Fruit fly (Drosophila melanogaster) whole organism, embryonic: ENCODE measurements around the gene CG18810.

Experiments used
- Asciz ChIP-seq: fragments of 200-800 bp; sonication (Bioruptor generic); optimal IDR thresholded peaks from 2 replicates; lab custom pipeline; 2017; ENCODE audit warnings: missing biosample characterization, mild to moderate bottlenecking, missing genetic modification characterization, missing genetic modification reagents
- Atf-2 ChIP-seq: fragments of 200-800 bp; sonication (Bioruptor generic); optimal IDR thresholded peaks from 2 replicates; lab custom pipeline; 2016; ENCODE audit warnings: missing biosample characterization, missing genetic modification characterization
- Atf6 ChIP-seq: fragments of 200-800 bp; sonication (Bioruptor generic); IDR thresholded peaks from 2 replicates; pipeline ENCODE4 v1.3.6; 2022; ENCODE audit warnings: missing biosample characterization, missing genetic modification characterization
- CG10267 ChIP-seq: fragments of 200-800 bp; sonication (Bioruptor generic); optimal IDR thresholded peaks from 2 replicates; lab custom pipeline; 2018; ENCODE audit warnings: missing biosample characterization, mild to moderate bottlenecking, missing genetic modification characterization, moderate library complexity
- CG10959 ChIP-seq: fragments of 200-800 bp; sonication (Bioruptor generic); IDR thresholded peaks from 2 replicates; pipeline ENCODE4 v1.3.6; 2022; ENCODE audit warnings: missing biosample characterization, missing genetic modification characterization
- CG11247 ChIP-seq: fragments of 200-800 bp; sonication (Bioruptor generic); IDR thresholded peaks from 2 replicates; pipeline ENCODE4 v1.3.6; 2022; ENCODE audit warnings: missing biosample characterization, missing genetic modification characterization
- CG11695 ChIP-seq: fragments of 200-800 bp; sonication (Bioruptor generic); IDR thresholded peaks from 3 replicates; pipeline ENCODE4 v1.3.6; 2022; ENCODE audit warnings: missing biosample characterization, missing genetic modification characterization
- CG12104 ChIP-seq: fragments of 200-800 bp; sonication (Bioruptor generic); optimal IDR thresholded peaks from 3 replicates; lab custom pipeline; 2016; ENCODE audit warnings: missing biosample characterization, missing genetic modification characterization
- CG12219 ChIP-seq: fragments of 200-800 bp; sonication (Bioruptor generic); optimal IDR thresholded peaks from 3 replicates; lab custom pipeline; 2018; ENCODE audit warnings: missing biosample characterization, mild to moderate bottlenecking, missing genetic modification characterization
- CG13123 ChIP-seq: fragments of 200-800 bp; sonication (Bioruptor generic); optimal IDR thresholded peaks from 2 replicates; lab custom pipeline; 2016; ENCODE audit warnings: missing biosample characterization, missing genetic modification characterization
- CG15696 ChIP-seq: fragments of 200-800 bp; sonication (Bioruptor generic); optimal IDR thresholded peaks from 2 replicates; lab custom pipeline; 2019; ENCODE audit warnings: missing biosample characterization, mild to moderate bottlenecking, missing genetic modification characterization, moderate library complexity
- CG17361 ChIP-seq: fragments of 200-800 bp; sonication (Bioruptor generic); IDR thresholded peaks from 3 replicates; pipeline ENCODE4 v1.3.6; 2022; ENCODE audit warnings: missing biosample characterization, missing genetic modification characterization
- CG2712 ChIP-seq: fragments of 200-800 bp; optimal IDR thresholded peaks from 3 replicates; lab custom pipeline; 2019; ENCODE audit warnings: missing biosample characterization, mild to moderate bottlenecking, missing genetic modification characterization, moderate library complexity
- CG32772 ChIP-seq: fragments of 200-800 bp; sonication (Bioruptor generic); IDR thresholded peaks from 2 replicates; pipeline ENCODE4 v1.3.6; 2022; ENCODE audit warnings: missing biosample characterization, missing genetic modification characterization
- CG34224 ChIP-seq: fragments of 200-800 bp; sonication (Bioruptor generic); IDR thresholded peaks from 3 replicates; pipeline ENCODE4 v1.3.6; 2022; ENCODE audit warnings: missing biosample characterization, missing genetic modification characterization; ENCODE audit not compliant: partially characterized antibody
- CG4360 ChIP-seq: fragments of 200-800 bp; sonication (Bioruptor generic); IDR thresholded peaks from 2 replicates; pipeline ENCODE4 v1.3.6; 2022; ENCODE audit warnings: missing biosample characterization, missing genetic modification characterization
- CG5245 ChIP-seq: fragments of 200-800 bp; sonication (Bioruptor generic); optimal IDR thresholded peaks from 3 replicates; lab custom pipeline; 2016; ENCODE audit warnings: missing biosample characterization, missing genetic modification characterization
- CG6683 ChIP-seq: fragments of 200-800 bp; sonication (Bioruptor generic); optimal IDR thresholded peaks from 2 replicates; lab custom pipeline; 2017; ENCODE audit warnings: missing biosample characterization, mild to moderate bottlenecking, missing genetic modification characterization, missing genetic modification reagents
- CG7786 ChIP-seq: fragments of 200-800 bp; sonication (Bioruptor generic); optimal IDR thresholded peaks from 2 replicates; lab custom pipeline; 2016; ENCODE audit warnings: missing biosample characterization, missing genetic modification characterization
- CG8944 ChIP-seq: fragments of 200-800 bp; sonication (Bioruptor generic); optimal IDR thresholded peaks from 3 replicates; lab custom pipeline; 2016; ENCODE audit warnings: missing biosample characterization, missing genetic modification characterization
- CG9876 ChIP-seq: fragments of 200-800 bp; sonication (Bioruptor generic); optimal IDR thresholded peaks from 2 replicates; lab custom pipeline; 2016; ENCODE audit warnings: missing biosample characterization, missing genetic modification characterization
- CG9932 ChIP-seq: fragments of 200-800 bp; sonication (Bioruptor generic); IDR thresholded peaks from 2 replicates; pipeline ENCODE4 v1.3.6; 2022; ENCODE audit warnings: missing biosample characterization, missing genetic modification characterization
- CkIIα-i1 ChIP-seq: fragments of 200-800 bp; sonication (Bioruptor generic); IDR thresholded peaks from 2 replicates; pipeline ENCODE4 v1.3.6; 2022; ENCODE audit warnings: missing biosample characterization, missing genetic modification characterization
- Ets65A ChIP-seq: fragments of 200-800 bp; sonication (Bioruptor generic); peaks from one replicate; lab custom pipeline; 2016; ENCODE audit warnings: missing biosample characterization, missing genetic modification characterization
- Ets97D ChIP-seq: fragments of 200-800 bp; sonication (Bioruptor generic); optimal IDR thresholded peaks from 3 replicates; lab custom pipeline; 2016; ENCODE audit warnings: missing biosample characterization, missing genetic modification characterization
- GATAe ChIP-seq: fragments of 200-800 bp; sonication (Bioruptor generic); conservative IDR thresholded peaks from 2 replicates; pipeline ENCODE4 v1.3.6; 2022; ENCODE audit warnings: missing biosample characterization, missing genetic modification characterization
- HmgZ ChIP-seq: fragments of 200-800 bp; sonication (Bioruptor generic); optimal IDR thresholded peaks from 2 replicates; lab custom pipeline; 2018; ENCODE audit warnings: missing biosample characterization, mild to moderate bottlenecking, missing genetic modification characterization
- Hr51 ChIP-seq, 2 experiments: fragments of 200-800 bp; sonication (Bioruptor generic); optimal IDR thresholded peaks; 2 replicates in 1 of 2; 3 replicates in 1 of 2; lab custom pipeline; 2016 to 2018; ENCODE audit warnings: missing biosample characterization in 2 of 2, missing genetic modification characterization in 2 of 2, mild to moderate bottlenecking in 1 of 2, moderate library complexity in 1 of 2
- Lhr ChIP-seq: fragments of 200-800 bp; sonication (Bioruptor generic); optimal IDR thresholded peaks from 3 replicates; lab custom pipeline; 2017; ENCODE audit warnings: mild to moderate bottlenecking, missing biosample characterization, missing genetic modification reagents, missing genetic modification characterization
- Myb ChIP-seq: fragments of 200-800 bp; sonication (Bioruptor generic); optimal IDR thresholded peaks from 2 replicates; lab custom pipeline; 2016; ENCODE audit warnings: missing biosample characterization, missing genetic modification characterization
- Nf-YA ChIP-seq: fragments of 200-800 bp; sonication (Bioruptor generic); IDR thresholded peaks from 2 replicates; pipeline ENCODE4 v1.3.6; 2022; ENCODE audit warnings: missing biosample characterization, missing genetic modification characterization
- Oli ChIP-seq: fragments of 200-800 bp; sonication (Bioruptor generic); optimal IDR thresholded peaks from 2 replicates; lab custom pipeline; 2018; ENCODE audit warnings: missing biosample characterization, mild to moderate bottlenecking, missing genetic modification characterization, moderate library complexity
- PHDP ChIP-seq: fragments of 200-800 bp; sonication (Bioruptor generic); optimal IDR thresholded peaks from 3 replicates; lab custom pipeline; 2018; ENCODE audit warnings: missing biosample characterization, mild to moderate bottlenecking, missing genetic modification characterization, moderate library complexity
- Pdp1 ChIP-seq, 2 experiments: fragments of 200-800 bp; sonication (Bioruptor generic); optimal IDR thresholded peaks; 3 replicates each; lab custom pipeline; 2016; ENCODE audit warnings: missing biosample characterization in 2 of 2, missing genetic modification characterization in 2 of 2, mild to moderate bottlenecking in 1 of 2, moderate library complexity in 1 of 2
- Ptx1 ChIP-seq: fragments of 200-800 bp; sonication (Bioruptor generic); IDR thresholded peaks from 2 replicates; pipeline ENCODE4 v1.3.6; 2022; ENCODE audit warnings: missing biosample characterization, missing genetic modification characterization
- Rfx ChIP-seq: fragments of 200-800 bp; sonication (Bioruptor generic); IDR thresholded peaks from 2 replicates; pipeline ENCODE4 v1.3.6; 2022; ENCODE audit warnings: missing biosample characterization, missing genetic modification characterization
- Side ChIP-seq: fragments of 200-800 bp; sonication (Bioruptor generic); optimal IDR thresholded peaks from 2 replicates; lab custom pipeline; 2016; ENCODE audit warnings: missing biosample characterization, missing genetic modification characterization
- Xbp1 ChIP-seq: fragments of 200-800 bp; sonication (Bioruptor generic); optimal IDR thresholded peaks from 3 replicates; lab custom pipeline; 2016; ENCODE audit warnings: missing biosample characterization, mild to moderate bottlenecking, missing genetic modification characterization
- bab2 ChIP-seq: fragments of 200-800 bp; sonication (Bioruptor generic); optimal IDR thresholded peaks from 2 replicates; lab custom pipeline; 2016; ENCODE audit warnings: missing biosample characterization, missing genetic modification characterization
- dysf ChIP-seq: fragments of 200-800 bp; sonication (Bioruptor generic); IDR thresholded peaks from 3 replicates; pipeline ENCODE4 v1.3.6; 2022; ENCODE audit warnings: missing biosample characterization, missing genetic modification characterization
- ftz-f1 ChIP-seq: fragments of 200-800 bp; sonication (Bioruptor generic); optimal IDR thresholded peaks from 2 replicates; lab custom pipeline; 2016; ENCODE audit warnings: missing biosample characterization, missing genetic modification characterization
- hb ChIP-seq: fragments of 200-800 bp; sonication (Bioruptor generic); IDR thresholded peaks from 3 replicates; pipeline ENCODE4 v1.3.6; 2022; ENCODE audit warnings: missing biosample characterization, missing genetic modification characterization; ENCODE audit not compliant: partially characterized antibody
- knrl ChIP-seq: fragments of 200-800 bp; sonication (Bioruptor generic); IDR thresholded peaks from 3 replicates; pipeline ENCODE4 v1.3.6; 2022; ENCODE audit warnings: missing biosample characterization, missing genetic modification characterization; ENCODE audit not compliant: partially characterized antibody
- lmd ChIP-seq: fragments of 200-800 bp; sonication (Bioruptor generic); IDR thresholded peaks from 2 replicates; pipeline ENCODE4 v1.3.6; 2022; ENCODE audit warnings: missing biosample characterization, missing genetic modification characterization
- mam ChIP-seq: fragments of 200-800 bp; sonication (Bioruptor generic); optimal IDR thresholded peaks from 3 replicates; lab custom pipeline; 2016; ENCODE audit warnings: missing biosample characterization, missing genetic modification characterization
- nmo ChIP-seq: fragments of 200-800 bp; sonication (Bioruptor generic); optimal IDR thresholded peaks from 2 replicates; lab custom pipeline; 2018; ENCODE audit warnings: missing biosample characterization, mild to moderate bottlenecking, missing genetic modification characterization, moderate library complexity
- rib ChIP-seq: fragments of 200-800 bp; sonication (Bioruptor generic); IDR thresholded peaks from 2 replicates; pipeline ENCODE4 v1.3.6; 2022; ENCODE audit warnings: missing biosample characterization, missing genetic modification characterization
- row ChIP-seq: fragments of 200-800 bp; sonication (Bioruptor generic); IDR thresholded peaks from 3 replicates; pipeline ENCODE4 v1.3.6; 2022; ENCODE audit warnings: missing biosample characterization, missing genetic modification characterization
- sisA ChIP-seq: fragments of 200-800 bp; sonication (Bioruptor generic); IDR thresholded peaks from 2 replicates; pipeline ENCODE4 v1.3.6; 2022; ENCODE audit warnings: missing biosample characterization, missing genetic modification characterization
- tgo ChIP-seq: fragments of 200-800 bp; sonication (Bioruptor generic); IDR thresholded peaks from 3 replicates; pipeline ENCODE4 v1.3.6; 2022; ENCODE audit warnings: missing biosample characterization, missing genetic modification characterization
- tio ChIP-seq: fragments of 200-800 bp; sonication (Bioruptor generic); optimal IDR thresholded peaks from 2 replicates; lab custom pipeline; 2017; ENCODE audit warnings: missing biosample characterization, missing genetic modification characterization, inconsistent platforms
- zfh2 ChIP-seq: fragments of 200-800 bp; sonication (Bioruptor generic); optimal IDR thresholded peaks from 2 replicates; lab custom pipeline; 2016; ENCODE audit warnings: missing biosample characterization, missing genetic modification characterization

CG18810 gene

dm6 chr2L:20649891-20650290, 1.2 kb downstream of the CG18810 start, which contains the start of gene CG2611 (continued):
- TF ChIP-seq tgo (peak; percentile 42; the same call in 1 of the 3 replicates), CG10267 (tag; lab: Kevin White, UChicago) (peak; percentile 21), CG11695 (0 out of 3 replicates have a peak, but pooled peaks have one; percentile 39), sisA (GFP tag; lab: Robert Waterston, UW) (peak; percentile 52), CG11247 (peak; percentile 39; the same call in 1 of the 2 replicates), CG12219 (GFP tag; lab: Kevin White, UChicago) (no peak), Ptx1 (peak; percentile 58), Xbp1 (GFP tag; lab: Kevin White, UChicago) (peak; percentile 60), nmo (GFP tag; lab: Kevin White, UChicago) (peak; percentile 55), CG7786 (GFP tag; lab: Kevin White, UChicago) (peak; percentile 56), dysf (GFP tag; lab: Robert Waterston, UW) (0 out of 3 replicates have a peak, but pooled peaks have one; percentile 44), Rfx (GFP tag; lab: Robert Waterston, UW) (peak; percentile 72), CG4360 (GFP tag; lab: Robert Waterston, UW) (0 out of 2 replicates have a peak, but pooled peaks have one; percentile 9), zfh2 (GFP tag; lab: Kevin White, UChicago) (peak; percentile 46), row (GFP tag; lab: Robert Waterston, UW) (peak; percentile 92), CG13123 (GFP tag; lab: Kevin White, UChicago) (peak; percentile 28), Pdp1 (GFP tag; optimal IDR thresholded peaks at IDR 0.05; lab: Kevin White, UChicago) (peak; percentile 58 to 59), lmd (GFP tag; lab: Robert Waterston, UW) (peak; percentile 25; the same call in 1 of the 2 replicates), rib (no peak), bab2 (GFP tag; lab: Kevin White, UChicago) (peak; percentile 45), CG9876 (GFP tag; lab: Kevin White, UChicago) (no peak), CG2712 (tag; lab: Kevin White, UChicago) (peak; percentile 57), Asciz (GFP tag; lab: Kevin White, UChicago) (peak; percentile 29), ftz-f1 (GFP tag; lab: Kevin White, UChicago) (peak; percentile 31), Ets65A (GFP tag; lab: Kevin White, UChicago) (peak; percentile 94), CG15696 (tag; lab: Kevin White, UChicago) (peak; percentile 37), CG9932 (peak; percentile 73), Atf6 (peak; percentile 53; the same call in 1 of the 2 replicates), mam (GFP tag; lab: Kevin White, UChicago) (peak; percentile 59), CG8944 (GFP tag; lab: Kevin White, UChicago) (peak; percentile 48), Oli (tag; lab: Kevin White, UChicago) (no peak), Hr51 (GFP tag; optimal IDR thresholded peaks at IDR 0.05; lab: Kevin White, UChicago) (peak in 1 of 2 experiments; percentile 33), Side (GFP tag; lab: Kevin White, UChicago) (peak; percentile 31), HmgZ (tag; lab: Kevin White, UChicago) (peak; percentile 67), knrl (0 out of 3 replicates have a peak, but pooled peaks have one; percentile 34), Atf-2 (GFP tag; lab: Kevin White, UChicago) (peak; percentile 47), CG12104 (peak; percentile 5), Ets97D (GFP tag; lab: Kevin White, UChicago) (peak; percentile 23)
- TF ChIP-seq, all 482 proteins: peak for 196

DNA sequence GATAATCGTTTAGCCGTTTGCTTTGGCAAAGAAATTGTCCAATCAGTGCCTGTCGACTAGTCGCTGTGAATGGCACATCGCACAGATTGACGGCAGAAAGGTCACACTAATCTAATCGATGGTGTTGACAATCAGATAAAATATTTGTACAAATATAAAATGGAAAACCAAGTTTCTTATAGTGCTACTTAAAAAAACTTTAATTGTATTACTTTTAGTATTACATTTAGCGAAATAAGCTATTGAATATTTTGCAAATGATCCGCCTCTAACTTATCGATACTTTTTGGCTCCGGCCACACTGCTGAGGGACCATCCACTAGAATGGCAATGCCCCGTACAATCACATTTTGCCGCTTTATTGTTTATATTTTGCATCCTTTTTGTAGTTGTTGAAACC, 7.4 kb downstream of the CG18810 start, which contains the start of the genes brun and CG2614:
Gene brun, minus strand, starts transcription at position 69 of the 400 bp plus-strand sequence.
Gene CG2614, plus strand, starts transcription at position 317 of the 400 bp plus-strand sequence.
- TF ChIP-seq PHDP (tag; lab: Kevin White, UChicago) (no peak), GATAe (GFP tag; lab: Robert Waterston, UW) (peak; percentile 55; the same call in 1 of the 2 replicates), Nf-YA (GFP tag; lab: Robert Waterston, UW) (peak; percentile 73; the same call in 1 of the 2 replicates), tio (GFP tag; lab: Kevin White, UChicago) (no peak), CG5245 (peak; percentile 59), Myb (GFP tag; lab: Kevin White, UChicago) (peak; percentile 52), Lhr (GFP tag; lab: Kevin White, UChicago) (peak; percentile 83), CkIIα-i1 (GFP tag; lab: Robert Waterston, UW) (no peak), CG17361 (no peak; the same call in 2 of the 3 replicates), CG32772 (GFP tag; lab: Robert Waterston, UW) (peak; percentile 78; the same call in 1 of the 2 replicates), CG10959 (GFP tag; lab: Robert Waterston, UW) (0 out of 2 replicates have a peak, but pooled peaks have one; percentile 20), hb (peak; percentile 85), CG6683 (GFP tag; lab: Kevin White, UChicago) (no peak), CG34224 (GFP tag; lab: Robert Waterston, UW) (peak; percentile 91)
